Worm (Caenorhabditis elegans) whole organism, midembryonic: ENCODE results near the gene btb-8.

ENCODE experiments used
- flt-1 ChIP-seq: fragments of 200-800 bp; sonication (Bioruptor generic); IDR thresholded peaks from 2 replicates; pipeline ENCODE4 v1.3.6; 2022; ENCODE audit warnings: missing genetic modification characterization, missing compliant biosample characterization
- ref-1 ChIP-seq: fragments of 200-800 bp; sonication (Bioruptor generic); conservative IDR thresholded peaks from 2 replicates; pipeline ENCODE4 v1.3.6; 2022; ENCODE audit warnings: missing genetic modification reagents, missing genetic modification characterization, missing compliant biosample characterization
- tab-1 ChIP-seq: fragments of 200-800 bp; sonication (Bioruptor generic); IDR thresholded peaks from 2 replicates; pipeline ENCODE4 v1.3.6; 2022; ENCODE audit warnings: missing genetic modification characterization, missing compliant biosample characterization
- ztf-23 ChIP-seq: fragments of 200-800 bp; sonication (Bioruptor generic); IDR thresholded peaks from 2 replicates; pipeline ENCODE4 v1.3.6; 2022; ENCODE audit warnings: missing genetic modification reagents, missing genetic modification characterization, missing compliant biosample characterization
- ztf-29 ChIP-seq: fragments of 200-800 bp; sonication (Bioruptor generic); IDR thresholded peaks from 2 replicates; pipeline ENCODE4 v1.3.6; 2022; ENCODE audit warnings: missing genetic modification reagents, missing genetic modification characterization, missing compliant biosample characterization

DNA sequence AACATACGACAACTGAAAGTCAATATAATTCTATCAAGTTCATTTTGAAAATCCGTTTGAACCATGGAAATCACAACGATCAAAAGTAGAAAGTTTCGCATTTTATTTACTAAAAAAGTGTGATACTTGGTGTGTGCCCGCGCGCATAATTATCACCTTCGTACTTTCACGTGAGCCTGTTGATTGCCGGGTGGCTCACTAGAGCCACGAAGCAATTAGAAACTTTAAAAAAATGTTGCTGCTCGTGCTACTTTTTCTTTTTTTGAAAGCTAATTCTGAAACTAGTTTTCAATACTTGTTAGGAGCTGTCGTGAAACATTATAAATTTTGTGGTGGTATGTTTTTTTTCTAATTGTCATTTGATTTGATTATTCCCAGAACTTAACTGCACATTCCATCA is 16.3 kb downstream of the btb-8 start, which contains the start of the genes irld-9 and irld-33:
- TF ChIP-seq tab-1 (GFP tag; lab: Robert Waterston, UW): no peak
- TF ChIP-seq ztf-29 (GFP tag; lab: Robert Waterston, UW): no peak
- no peak for TF ChIP-seq flt-1
- no peak for TF ChIP-seq ztf-23 (GFP tag; lab: Robert Waterston, UW)
- TF ChIP-seq ref-1: no peak
